Fruit fly (Drosophila melanogaster) whole organism, wandering third instar larva: ENCODE results near the gene CG4660.

Experiments
- Abd-B ChIP-seq: fragments of >200 bp; optimal IDR thresholded peaks from 2 replicates; lab custom pipeline; 2017; ENCODE audit warnings: missing biosample characterization, missing genetic modification characterization
- CG32264 ChIP-seq: fragments of 200-800 bp; sonication (Bioruptor generic); optimal IDR thresholded peaks from 2 replicates; lab custom pipeline; 2016; ENCODE audit warnings: missing biosample characterization, missing genetic modification characterization
- CG9705 ChIP-seq: fragments of 200-800 bp; sonication (Bioruptor generic); optimal IDR thresholded peaks from 2 replicates; lab custom pipeline; 2018; ENCODE audit warnings: missing biosample characterization, mild to moderate bottlenecking, missing genetic modification characterization
- CrebA ChIP-seq: fragments of 200-800 bp; sonication (Bioruptor generic); optimal IDR thresholded peaks from 2 replicates; lab custom pipeline; 2016; ENCODE audit warnings: missing biosample characterization, mild to moderate bottlenecking, missing genetic modification characterization, borderline replicate concordance
- Dfd ChIP-seq: fragments of >200 bp; optimal IDR thresholded peaks from 2 replicates; lab custom pipeline; 2017; ENCODE audit warnings: missing biosample characterization, missing genetic modification characterization
- Dif ChIP-seq: fragments of 200-275, 200-300 bp; sonication (Bioruptor generic); optimal IDR thresholded peaks from 2 replicates; lab custom pipeline; 2018; ENCODE audit warnings: missing biosample characterization, missing genetic modification characterization; ENCODE audit not compliant: partially characterized antibody
- GATAd ChIP-seq: sonication (Bioruptor generic); optimal IDR thresholded peaks from 2 replicates; lab custom pipeline; 2016; ENCODE audit warnings: missing biosample characterization, missing genetic modification characterization
- HLH106 ChIP-seq: fragments of 200-800 bp; optimal IDR thresholded peaks from 3 replicates; lab custom pipeline; 2019; ENCODE audit warnings: missing biosample characterization, mild to moderate bottlenecking, missing genetic modification characterization, moderate library complexity
- Hnf4 ChIP-seq: fragments of 200-800 bp; sonication (Bioruptor generic); optimal IDR thresholded peaks from 2 replicates; lab custom pipeline; 2016; ENCODE audit warnings: missing biosample characterization, mild to moderate bottlenecking, missing genetic modification characterization
- Hr78 ChIP-seq: fragments of >200 bp; optimal IDR thresholded peaks from 2 replicates; lab custom pipeline; 2017; ENCODE audit warnings: missing biosample characterization, missing genetic modification characterization
- Jra ChIP-seq: sonication (Bioruptor generic); optimal IDR thresholded peaks from 2 replicates; lab custom pipeline; 2016; ENCODE audit warnings: missing biosample characterization, missing genetic modification characterization
- Mio ChIP-seq: sonication (Bioruptor generic); optimal IDR thresholded peaks from 2 replicates; lab custom pipeline; 2016; ENCODE audit warnings: missing biosample characterization, missing genetic modification characterization
- Myc ChIP-seq: fragments of >200 bp; optimal IDR thresholded peaks from 2 replicates; lab custom pipeline; 2017
- N ChIP-seq: fragments of >200 bp; optimal IDR thresholded peaks from 2 replicates; lab custom pipeline; 2018; ENCODE audit warnings: missing biosample characterization, missing external identifiers, missing genetic modification characterization
- OdsH ChIP-seq: fragments of 200-800 bp; sonication (Bioruptor generic); optimal IDR thresholded peaks from 2 replicates; lab custom pipeline; 2016; ENCODE audit warnings: missing biosample characterization, mild to moderate bottlenecking, missing genetic modification characterization
- Rel ChIP-seq, 2 experiments: fragments of 200-800 bp; sonication (Bioruptor generic) in 1 of 2; optimal IDR thresholded peaks; 2 replicates in 1 of 2; 3 replicates in 1 of 2; lab custom pipeline; 2016 to 2019; ENCODE audit warnings: mild to moderate bottlenecking in 2 of 2, missing biosample characterization in 2 of 2, missing genetic modification characterization in 2 of 2, moderate library complexity in 1 of 2
- Sp1 ChIP-seq: fragments of 200-800 bp; sonication (Bioruptor generic); optimal IDR thresholded peaks from 3 replicates; lab custom pipeline; 2019; ENCODE audit warnings: missing biosample characterization, mild to moderate bottlenecking, missing genetic modification characterization, moderate library complexity
- Vsx2 ChIP-seq: fragments of 200-300, 225-300 bp; sonication (Bioruptor generic); optimal IDR thresholded peaks from 2 replicates; lab custom pipeline; 2018; ENCODE audit warnings: missing biosample characterization, missing genetic modification characterization; ENCODE audit not compliant: partially characterized antibody
- br ChIP-seq: fragments of 200-800 bp; sonication (Bioruptor generic); optimal IDR thresholded peaks from 2 replicates; lab custom pipeline; 2016; ENCODE audit warnings: missing biosample characterization, missing genetic modification characterization
- brk ChIP-seq: fragments of 200-800 bp; sonication (Bioruptor generic); optimal IDR thresholded peaks from 2 replicates; lab custom pipeline; 2016; ENCODE audit warnings: missing biosample characterization, mild to moderate bottlenecking, missing genetic modification characterization
- dl ChIP-seq, 2 experiments: fragments of 175-275, 200-275 bp in 1 of 2; fragments of 200-275 bp in 1 of 2; sonication (Bioruptor generic); optimal IDR thresholded peaks; lab custom pipeline; 2018; ENCODE audit warnings: mild to moderate bottlenecking in 2 of 2, missing biosample characterization in 2 of 2, missing genetic modification characterization in 2 of 2, moderate library complexity in 2 of 2; ENCODE audit not compliant: partially characterized antibody in 2 of 2, insufficient read depth in 1 of 2
- dmrt93B ChIP-seq: fragments of 200-800 bp; sonication (Bioruptor generic); optimal IDR thresholded peaks from 2 replicates; lab custom pipeline; 2018; ENCODE audit warnings: missing biosample characterization, mild to moderate bottlenecking, missing genetic modification characterization
- dsf ChIP-seq: sonication (Bioruptor generic); optimal IDR thresholded peaks from 2 replicates; lab custom pipeline; 2016; ENCODE audit warnings: missing biosample characterization, missing genetic modification characterization, borderline replicate concordance
- ey ChIP-seq: fragments of 200-800 bp; sonication (Bioruptor generic); optimal IDR thresholded peaks from 2 replicates; lab custom pipeline; 2016; ENCODE audit warnings: missing biosample characterization, missing genetic modification characterization
- foxo ChIP-seq, 2 experiments: fragments of 200-800 bp; sonication (Bioruptor generic); optimal IDR thresholded peaks; 2 replicates in 1 of 2; 3 replicates in 1 of 2; lab custom pipeline; 2016 to 2017; ENCODE audit warnings: missing biosample characterization in 2 of 2, missing genetic modification characterization in 2 of 2
- fru ChIP-seq: fragments of 200-800 bp; sonication (Bioruptor generic); optimal IDR thresholded peaks from 3 replicates; lab custom pipeline; 2016; ENCODE audit warnings: missing biosample characterization, mild to moderate bottlenecking, missing genetic modification characterization
- h ChIP-seq: fragments of 200-800 bp; sonication (Bioruptor generic); optimal IDR thresholded peaks from 3 replicates; lab custom pipeline; 2016; ENCODE audit warnings: missing biosample characterization, mild to moderate bottlenecking, missing genetic modification characterization
- jim ChIP-seq: fragments of 175-275, 200-325 bp; sonication (Bioruptor generic); optimal IDR thresholded peaks from 2 replicates; lab custom pipeline; 2016; ENCODE audit warnings: missing biosample characterization, mild to moderate bottlenecking, missing genetic modification characterization
- lola ChIP-seq: fragments of >200 bp; optimal IDR thresholded peaks from 2 replicates; lab custom pipeline; 2017; ENCODE audit warnings: missing biosample characterization, missing genetic modification characterization
- pan ChIP-seq: fragments of >200 bp; optimal IDR thresholded peaks from 2 replicates; lab custom pipeline; 2017
- psq ChIP-seq: fragments of 200-800 bp; sonication (Bioruptor generic); optimal IDR thresholded peaks from 3 replicates; lab custom pipeline; 2017; ENCODE audit warnings: missing biosample characterization, mild to moderate bottlenecking, missing genetic modification characterization, moderate library complexity
- rgr ChIP-seq: fragments of 200-800 bp; sonication (Bioruptor generic); optimal IDR thresholded peaks from 3 replicates; lab custom pipeline; 2016; ENCODE audit warnings: missing biosample characterization, mild to moderate bottlenecking, missing genetic modification characterization
- sage ChIP-seq: fragments of 200-800 bp; sonication (Bioruptor generic); optimal IDR thresholded peaks from 2 replicates; lab custom pipeline; 2016; ENCODE audit warnings: missing biosample characterization, mild to moderate bottlenecking, missing genetic modification characterization
- sv ChIP-seq: fragments of 200-800 bp; sonication (Bioruptor generic); optimal IDR thresholded peaks from 3 replicates; lab custom pipeline; 2016; ENCODE audit warnings: missing biosample characterization, missing genetic modification characterization
- tai ChIP-seq: sonication (Bioruptor generic); optimal IDR thresholded peaks from 2 replicates; lab custom pipeline; 2016; ENCODE audit warnings: missing biosample characterization, missing genetic modification characterization
- usp ChIP-seq: fragments of >200 bp; optimal IDR thresholded peaks from 2 replicates; lab custom pipeline; 2017; ENCODE audit warnings: missing biosample characterization, missing genetic modification characterization
- woc ChIP-seq: sonication (Bioruptor generic); optimal IDR thresholded peaks from 2 replicates; lab custom pipeline; 2016; ENCODE audit warnings: missing biosample characterization, mild to moderate bottlenecking, missing genetic modification characterization

The CG4660 gene

DNA sequence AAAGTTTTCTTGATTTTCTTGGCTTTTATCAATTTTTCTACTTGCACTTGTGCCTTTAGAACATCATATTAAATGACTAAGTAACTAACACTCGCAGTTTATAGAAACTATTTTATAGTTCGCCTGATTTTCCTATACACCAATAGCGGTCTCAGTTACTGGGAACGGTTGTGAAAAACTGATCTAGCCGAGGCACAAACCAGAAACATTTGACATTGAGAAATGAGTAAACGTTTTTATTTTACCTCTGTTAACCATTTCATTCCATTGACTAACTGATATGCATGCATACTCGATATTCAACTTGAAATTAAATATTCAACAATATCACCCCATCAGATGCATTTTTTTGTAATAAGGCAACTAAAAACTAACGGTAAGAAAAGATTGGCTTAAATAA, 45.8 kb downstream of the CG4660 start:
- TF ChIP-seq Dif (GFP tag; lab: Kevin White, UChicago) (no peak), tai (GFP tag; lab: Kevin White, UChicago) (peak; percentile 26), Myc (lab: Kevin White, UChicago) (peak; percentile 83)
- TF ChIP-seq, all 38 proteins: peak for 2

dm6 chrX:6034741-6035140, 46.4 kb downstream of the CG4660 start:
- TF ChIP-seq N (GFP tag; lab: Kevin White, UChicago), result no peak
- TF ChIP-seq jim (GFP tag; lab: Kevin White, UChicago), result no peak
- TF ChIP-seq Dfd (GFP tag; lab: Kevin White, UChicago), result no peak
- TF ChIP-seq psq (GFP tag; lab: Kevin White, UChicago), result no peak
- TF ChIP-seq dmrt93B (GFP tag; lab: Kevin White, UChicago), result no peak
- no peak for TF ChIP-seq CrebA (GFP tag; lab: Kevin White, UChicago)
- TF ChIP-seq Mio (GFP tag; lab: Kevin White, UChicago), result no peak
- no peak for TF ChIP-seq lola (GFP tag; lab: Kevin White, UChicago)
- no peak for TF ChIP-seq Myc (lab: Kevin White, UChicago)
- TF ChIP-seq Abd-B, result no peak
- TF ChIP-seq sv (GFP tag; lab: Kevin White, UChicago), result no peak
- TF ChIP-seq brk, result no peak
- TF ChIP-seq GATAd (GFP tag; lab: Kevin White, UChicago), result no peak
- TF ChIP-seq Rel (GFP tag; optimal IDR thresholded peaks at IDR 0.05; lab: Kevin White, UChicago), result no peak
- TF ChIP-seq Rel (tag; optimal IDR thresholded peaks at IDR 0.05; lab: Kevin White, UChicago), result no peak
- no peak for TF ChIP-seq usp
- TF ChIP-seq pan (lab: Kevin White, UChicago), result no peak
- no peak for TF ChIP-seq Hnf4 (GFP tag; lab: Kevin White, UChicago)

DNA sequence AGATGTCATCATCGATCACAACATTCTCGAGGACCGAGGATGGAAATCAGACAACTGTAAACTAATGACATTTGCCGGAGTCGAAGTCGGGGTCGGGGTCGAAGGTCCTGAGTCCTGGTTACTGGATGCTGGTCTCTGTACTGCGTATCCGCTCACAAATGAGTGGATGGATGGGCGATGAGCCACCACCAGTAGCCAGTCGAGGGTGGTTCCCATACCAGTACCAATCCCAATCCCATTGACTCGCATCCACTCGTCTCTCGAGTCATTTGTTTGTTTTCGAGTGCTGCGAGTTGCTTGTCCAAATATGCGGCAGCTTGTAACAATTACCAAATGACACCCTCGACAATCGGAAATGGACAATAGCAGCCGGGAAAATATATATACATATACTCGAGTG, 48.3 kb downstream of the CG4660 start:
- TF ChIP-seq Hnf4 (GFP tag; lab: Kevin White, UChicago) (no peak), GATAd (GFP tag; lab: Kevin White, UChicago) (no peak), pan (lab: Kevin White, UChicago) (no peak), N (GFP tag; lab: Kevin White, UChicago) (no peak), dsf (no peak), Rel (GFP tag; optimal IDR thresholded peaks at IDR 0.05; lab: Kevin White, UChicago) (no peak), Rel (tag; optimal IDR thresholded peaks at IDR 0.05; lab: Kevin White, UChicago) (no peak), sage (no peak), h (no peak), CrebA (GFP tag; lab: Kevin White, UChicago) (no peak), ey (GFP tag; lab: Kevin White, UChicago) (no peak), CG9705 (GFP tag; lab: Kevin White, UChicago) (no peak), Vsx2 (GFP tag; lab: Kevin White, UChicago) (no peak), brk (no peak), fru (GFP tag; lab: Kevin White, UChicago) (no peak), Mio (GFP tag; lab: Kevin White, UChicago) (no peak), Hr78 (GFP tag; lab: Kevin White, UChicago) (no peak)

DNA sequence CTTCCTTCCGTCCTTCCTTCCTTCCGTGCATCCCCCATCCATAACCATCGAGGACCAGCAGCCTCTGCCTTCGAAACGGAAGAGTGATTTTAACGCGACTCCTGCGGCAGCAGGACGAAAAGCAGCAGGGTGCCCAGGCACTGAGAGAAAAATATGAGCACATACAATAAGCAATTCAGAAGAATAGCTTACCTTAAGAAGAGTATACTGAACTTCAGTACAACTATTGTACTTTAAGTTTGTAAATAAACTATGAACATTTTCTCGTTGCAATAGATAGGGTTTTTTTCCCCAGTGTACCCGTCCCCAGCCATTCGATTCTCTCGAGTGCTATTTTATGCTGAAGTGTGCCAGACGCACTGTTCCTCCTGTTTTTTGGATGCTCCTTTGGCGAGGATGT, 49.5 kb downstream of the CG4660 start:
- TF ChIP-seq Dfd (GFP tag; lab: Kevin White, UChicago) (no peak), Jra (GFP tag; lab: Kevin White, UChicago) (no peak), OdsH (GFP tag; lab: Kevin White, UChicago) (peak; percentile 54), N (GFP tag; lab: Kevin White, UChicago) (no peak), rgr (GFP tag; lab: Kevin White, UChicago) (peak; percentile 67), dl (GFP tag; optimal IDR thresholded peaks at IDR 0.05; lab: Kevin White, UChicago; ENCODE audit: insufficient read depth in 1 of 2, partially characterized antibody in 2 of 2) (no peak), CG9705 (GFP tag; lab: Kevin White, UChicago) (peak; percentile 63), HLH106 (tag; lab: Kevin White, UChicago) (peak; percentile 71), dsf (no peak), br (GFP tag; lab: Kevin White, UChicago) (peak; percentile 66), Vsx2 (GFP tag; lab: Kevin White, UChicago) (no peak), usp (no peak), ey (GFP tag; lab: Kevin White, UChicago) (peak; percentile 77), fru (GFP tag; lab: Kevin White, UChicago) (peak; percentile 81), tai (GFP tag; lab: Kevin White, UChicago) (no peak), h (peak; percentile 75), CG32264 (GFP tag; lab: Kevin White, UChicago) (peak; percentile 14), Dif (GFP tag; lab: Kevin White, UChicago) (no peak), sv (GFP tag; lab: Kevin White, UChicago) (peak; percentile 70), psq (GFP tag; lab: Kevin White, UChicago) (peak; percentile 50), Rel (GFP tag; optimal IDR thresholded peaks at IDR 0.05; lab: Kevin White, UChicago) (no peak), Rel (tag; optimal IDR thresholded peaks at IDR 0.05; lab: Kevin White, UChicago) (peak; percentile 44), Myc (lab: Kevin White, UChicago) (no peak), GATAd (GFP tag; lab: Kevin White, UChicago) (no peak), woc (GFP tag; lab: Kevin White, UChicago) (peak; percentile 42), Hr78 (GFP tag; lab: Kevin White, UChicago) (no peak), sage (no peak), CrebA (GFP tag; lab: Kevin White, UChicago) (no peak), foxo (GFP tag; optimal IDR thresholded peaks at IDR 0.05; lab: Kevin White, UChicago) (peak in 1 of 2 experiments; percentile 76), dmrt93B (GFP tag; lab: Kevin White, UChicago) (peak; percentile 55), pan (lab: Kevin White, UChicago) (no peak), Hnf4 (GFP tag; lab: Kevin White, UChicago) (peak; percentile 48), Sp1 (GFP tag; lab: Kevin White, UChicago) (peak; percentile 72), Mio (GFP tag; lab: Kevin White, UChicago) (no peak), jim (GFP tag; lab: Kevin White, UChicago) (no peak), brk (no peak), Abd-B (no peak), lola (GFP tag; lab: Kevin White, UChicago) (no peak)
